Fruit fly (Drosophila melanogaster) S2 (cell line): ENCODE measurements around the gene aus.

Source experiments
- CG8478 ChIP-seq: fragments of >200 bp; optimal IDR thresholded peaks from 2 replicates; lab custom pipeline; 2018
- CTCF ChIP-seq, 2 experiments: fragments of >200 bp; optimal IDR thresholded peaks; 2 replicates each; lab custom pipeline; 2018

aus gene

dm6 chr3R:21330542-21330941, 18.9 kb downstream of the aus start:
- TF ChIP-seq CTCF (optimal IDR thresholded peaks at IDR 0.05; lab: Kevin White, UChicago) (no peak), CG8478 (no peak)

dm6 chr3R:21319120-21319519, 30.3 kb downstream of the aus start:
- TF ChIP-seq CG8478 (no peak), CTCF (optimal IDR thresholded peaks at IDR 0.05; lab: Kevin White, UChicago) (no peak)

dm6 chr3R:21297387-21297956, 51.9 kb downstream of the aus start:
- no peak for TF ChIP-seq CG8478
- TF ChIP-seq CTCF (optimal IDR thresholded peaks at IDR 0.05; lab: Kevin White, UChicago): no peak

- no peak for TF ChIP-seq CTCF (optimal IDR thresholded peaks at IDR 0.05; lab: Kevin White, UChicago)
- TF ChIP-seq CG8478: no peak
These were observed 52.5 kb downstream of the aus start for dm6 chr3R:21296728-21297386.

dm6 chr3R:21296038-21296727, 53.2 kb downstream of the aus start:
- TF ChIP-seq CTCF (optimal IDR thresholded peaks at IDR 0.05; lab: Kevin White, UChicago): no peak
- no peak for TF ChIP-seq CG8478

dm6 chr3R:21295695-21296037, 53.7 kb downstream of the aus start:
- peak; percentile 88 to 91 for TF ChIP-seq CTCF (optimal IDR thresholded peaks at IDR 0.05; lab: Kevin White, UChicago)
- TF ChIP-seq CG8478: no peak

- TF ChIP-seq CG8478 (no peak), CTCF (optimal IDR thresholded peaks at IDR 0.05; lab: Kevin White, UChicago) (no peak)
These were observed 54.4 kb downstream of the aus start for dm6 chr3R:21295004-21295403.

- no peak for TF ChIP-seq CTCF (optimal IDR thresholded peaks at IDR 0.05; lab: Kevin White, UChicago)
- no peak for TF ChIP-seq CG8478
These were observed 55.6 kb downstream of the aus start, which contains the start of gene SIFaR for dm6 chr3R:21293833-21294232. Gene SIFaR (minus strand): TSS chr3R:21293998.

- TF ChIP-seq CTCF (optimal IDR thresholded peaks at IDR 0.05; lab: Kevin White, UChicago): no peak
- no peak for TF ChIP-seq CG8478
These were observed 60.3 kb downstream of the aus start for dm6 chr3R:21289071-21289613.

dm6 chr3R:21288462-21288861, 60.9 kb downstream of the aus start:
- TF ChIP-seq CTCF (optimal IDR thresholded peaks at IDR 0.05; lab: Kevin White, UChicago): no peak
- TF ChIP-seq CG8478: no peak

dm6 chr3R:21282897-21283296, 66.5 kb downstream of the aus start, which contains the start of gene CG17298:
Gene CG17298 (plus strand): TSS chr3R:21283197.
- TF ChIP-seq CTCF (optimal IDR thresholded peaks at IDR 0.05; lab: Kevin White, UChicago) (no peak), CG8478 (no peak)

- no peak for TF ChIP-seq CG8478
- no peak for TF ChIP-seq CTCF (optimal IDR thresholded peaks at IDR 0.05; lab: Kevin White, UChicago)
These were observed 73.3 kb downstream of the aus start, which contains the start of gene CG3301 for dm6 chr3R:21276111-21276510. Gene CG3301 (minus strand): TSS chr3R:21276249.

dm6 chr3R:21274870-21275269, 74.5 kb downstream of the aus start:
- TF ChIP-seq CG8478: no peak
- no peak for TF ChIP-seq CTCF (optimal IDR thresholded peaks at IDR 0.05; lab: Kevin White, UChicago)

- TF ChIP-seq CTCF (optimal IDR thresholded peaks at IDR 0.05; lab: Kevin White, UChicago) (peak in 1 of 2 experiments; percentile 8), CG8478 (no peak)
These were observed 75.9 kb downstream of the aus start, which contains the start of gene CG3308 for dm6 chr3R:21273427-21274038. Gene CG3308 (minus strand): TSS chr3R:21273817.

- no peak for TF ChIP-seq CG8478
- TF ChIP-seq CTCF (optimal IDR thresholded peaks at IDR 0.05; lab: Kevin White, UChicago): no peak
These were observed 78.2 kb downstream of the aus start for dm6 chr3R:21271208-21271607.
